Fruit fly (Drosophila melanogaster): Measurements from ENCODE around the gene Tim9a.

dm6 chrX:13392041-13392353, 7.0 kb downstream of the Tim9a start:
- TF ChIP-seq CG14711 (tag; optimal IDR thresholded peaks at IDR 0.05) (no peak), pad (GFP tag; optimal IDR thresholded peaks at IDR 0.05) (no peak), bab1 (GFP tag; optimal IDR thresholded peaks at IDR 0.05) (no peak), Crg-1 (GFP tag; optimal IDR thresholded peaks at IDR 0.05) (no peak), Mnt (GFP tag; optimal IDR thresholded peaks at IDR 0.05) (no peak), CG33017 (tag; optimal IDR thresholded peaks at IDR 0.05) (no peak), cic (GFP tag; optimal IDR thresholded peaks at IDR 0.05) (no peak), tj (GFP tag; optimal IDR thresholded peaks at IDR 0.05) (no peak), cnc (optimal IDR thresholded peaks at IDR 0.05) (no peak), CG1620 (GFP tag; optimal IDR thresholded peaks at IDR 0.05) (no peak), CG5204 (GFP tag; optimal IDR thresholded peaks at IDR 0.05) (no peak), kay (GFP tag; ENCODE audit: borderline replicate concordance) (no peak), CG7045 (GFP tag; optimal IDR thresholded peaks at IDR 0.05) (no peak)
